Worm (Caenorhabditis elegans): ENCODE results near the gene C07A4.3.

DNA sequence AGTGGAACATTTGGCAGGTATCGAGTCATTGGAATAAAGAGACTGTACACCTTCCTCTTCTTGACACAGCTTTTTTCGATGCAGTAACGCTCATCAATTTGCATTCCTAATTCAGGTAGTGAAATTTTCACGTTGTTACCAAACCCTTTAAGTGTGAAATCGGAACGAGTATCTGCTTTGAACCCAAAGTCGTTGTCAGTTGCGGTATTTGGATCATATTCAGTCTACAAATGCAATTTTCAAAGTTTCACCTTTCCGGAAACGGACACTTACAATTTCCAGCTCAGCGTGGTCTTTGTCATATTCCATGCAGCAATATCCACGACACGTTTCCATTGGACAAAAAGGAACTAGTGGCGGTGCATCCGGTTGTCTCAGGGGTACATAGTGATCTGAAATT is 7.8 kb downstream of the C07A4.3 start:
- TF ChIP-seq daf-12 (tag; optimal IDR thresholded peaks at IDR 0.05) = no peak
- TF ChIP-seq ama-1 (optimal IDR thresholded peaks at IDR 0.05) = no peak
- no peak for TF ChIP-seq nhr-11 (tag; optimal IDR thresholded peaks at IDR 0.05)

Measured in whole organism, L3 larva.